Worm (Caenorhabditis elegans) whole organism, L4 larva: ENCODE results near the gene F58E6.13.

ENCODE experiments used
- F44E2.7 ChIP-seq: fragments of 200-800 bp; sonication (Bioruptor generic); IDR thresholded peaks from 2 replicates; pipeline ENCODE4 v2.1.2; 2022; ENCODE audit warnings: missing genetic modification characterization, missing compliant biosample characterization
- Y5F2A.4 ChIP-seq: fragments of 200-800 bp; sonication (Bioruptor generic); optimal IDR thresholded peaks from 2 replicates; lab custom pipeline; 2018; ENCODE audit warnings: mild to moderate bottlenecking, missing genetic modification characterization, missing compliant biosample characterization
- aly-2 ChIP-seq: sonication (generic microtip); optimal IDR thresholded peaks from 2 replicates; lab custom pipeline; 2018; ENCODE audit warnings: missing biosample characterization, missing genetic modification characterization
- ceh-20 ChIP-seq: fragments of 200-800 bp; sonication (Bioruptor generic); IDR thresholded peaks from 2 replicates; pipeline ENCODE4 v1.3.6; 2022; ENCODE audit warnings: missing genetic modification reagents, missing genetic modification characterization, missing compliant biosample characterization
- ceh-28 ChIP-seq: fragments of 150-350 bp; optimal IDR thresholded peaks from 2 replicates; lab custom pipeline; 2014; ENCODE audit warnings: missing biosample characterization, missing genetic modification reagents, missing genetic modification characterization
- ceh-62 ChIP-seq: sonication (generic microtip); optimal IDR thresholded peaks from 2 replicates; lab custom pipeline; 2017; ENCODE audit warnings: missing biosample characterization, missing genetic modification characterization
- ces-1 ChIP-seq: fragments of 150-350 bp; sonication (generic microtip); optimal IDR thresholded peaks from 4 replicates; lab custom pipeline; 2014; ENCODE audit warnings: missing biosample characterization, missing genetic modification reagents, missing genetic modification characterization
- daf-16 ChIP-seq, 3 experiments: sonication (generic microtip); optimal IDR thresholded peaks; 2 replicates each; lab custom pipeline; 2016 to 2017; ENCODE audit warnings: missing genetic modification characterization in 3 of 3, missing genetic modification reagents in 3 of 3, mild to moderate bottlenecking in 2 of 3, missing compliant biosample characterization in 2 of 3, missing biosample characterization in 1 of 3, moderate library complexity in 1 of 3
- daf-19 ChIP-seq: fragments of 200-800 bp; sonication (Bioruptor generic); conservative IDR thresholded peaks from 2 replicates; pipeline ENCODE4 v1.3.6; 2022; ENCODE audit warnings: missing genetic modification characterization, missing compliant biosample characterization
- daf-8 ChIP-seq: fragments of 200-800 bp; sonication (Bioruptor generic); IDR thresholded peaks from 2 replicates; pipeline ENCODE4 v1.3.6; 2022; ENCODE audit warnings: missing genetic modification characterization, missing compliant biosample characterization
- dmd-6 ChIP-seq: fragments of 200-800 bp; sonication (Bioruptor generic); IDR thresholded peaks from 2 replicates; pipeline ENCODE4 v1.3.6; 2022; ENCODE audit warnings: missing genetic modification reagents, missing genetic modification characterization, missing compliant biosample characterization
- egl-43 ChIP-seq: fragments of 200-800 bp; sonication (Bioruptor generic); IDR thresholded peaks from 2 replicates; pipeline ENCODE4 v1.3.6; 2022; ENCODE audit warnings: missing genetic modification reagents, missing genetic modification characterization, missing compliant biosample characterization
- gei-8 ChIP-seq: fragments of 200-800 bp; sonication (Bioruptor generic); optimal IDR thresholded peaks from 2 replicates; lab custom pipeline; 2018; ENCODE audit warnings: mild to moderate bottlenecking, missing genetic modification characterization, missing compliant biosample characterization
- hlh-11 ChIP-seq: fragments of 200-800 bp; sonication (Bioruptor generic); optimal IDR thresholded peaks from 2 replicates; lab custom pipeline; 2018; ENCODE audit warnings: mild to moderate bottlenecking, missing genetic modification characterization, missing compliant biosample characterization
- hlh-30 ChIP-seq: sonication (generic microtip); optimal IDR thresholded peaks from 2 replicates; lab custom pipeline; 2017; ENCODE audit warnings: antibody characterized with exemption, mild to moderate bottlenecking, missing genetic modification characterization, missing compliant biosample characterization; ENCODE audit not compliant: insufficient read depth
- jun-1 ChIP-seq: fragments of 150-350 bp; optimal IDR thresholded peaks from 2 replicates; lab custom pipeline; 2014; ENCODE audit warnings: missing biosample characterization, missing genetic modification reagents, missing genetic modification characterization
- lim-7 ChIP-seq: fragments of 200-800 bp; sonication (Bioruptor generic); IDR thresholded peaks from 2 replicates; pipeline ENCODE4 v1.3.6; 2022; ENCODE audit warnings: missing genetic modification characterization, missing compliant biosample characterization
- lin-13 ChIP-seq: fragments of 150-350 bp; optimal IDR thresholded peaks from 2 replicates; lab custom pipeline; 2014; ENCODE audit warnings: missing biosample characterization, missing genetic modification reagents, missing genetic modification characterization
- lin-15B ChIP-seq: fragments of 150-350 bp; sonication (generic microtip); optimal IDR thresholded peaks from 3 replicates; lab custom pipeline; 2014; ENCODE audit warnings: missing biosample characterization, missing genetic modification characterization
- mdl-1 ChIP-seq, 2 experiments: fragments of 150-350 bp in 1 of 2; sonication (generic microtip) in 1 of 2; optimal IDR thresholded peaks; 2 replicates each; lab custom pipeline; 2014 to 2017; ENCODE audit warnings: missing biosample characterization in 2 of 2, missing genetic modification characterization in 2 of 2
- mdt-29 ChIP-seq: fragments of 200-800 bp; sonication (Bioruptor generic); IDR thresholded peaks from 2 replicates; pipeline ENCODE4 v1.3.6; 2022; ENCODE audit warnings: missing genetic modification reagents, missing genetic modification characterization, missing compliant biosample characterization
- mep-1 ChIP-seq: fragments of 150-350 bp; sonication (generic microtip); optimal IDR thresholded peaks from 3 replicates; lab custom pipeline; 2014; ENCODE audit warnings: missing biosample characterization, missing genetic modification characterization
- mes-2 ChIP-seq: sonication (generic microtip); optimal IDR thresholded peaks from 2 replicates; lab custom pipeline; 2016; ENCODE audit warnings: missing genotype, mild to moderate bottlenecking, missing genetic modification characterization, missing compliant biosample characterization; ENCODE audit not compliant: poor library complexity, severe bottlenecking
- mxl-3 ChIP-seq: fragments of 200-800 bp; sonication (Bioruptor generic); optimal IDR thresholded peaks from 2 replicates; lab custom pipeline; 2018; ENCODE audit warnings: mild to moderate bottlenecking, missing genetic modification characterization, missing compliant biosample characterization
- nhr-11 ChIP-seq: fragments of 150-350 bp; optimal IDR thresholded peaks from 2 replicates; lab custom pipeline; 2014; ENCODE audit warnings: missing biosample characterization, missing genetic modification characterization
- nhr-25 ChIP-seq: sonication (generic microtip); optimal IDR thresholded peaks from 2 replicates; lab custom pipeline; 2017; ENCODE audit warnings: missing genetic modification characterization, mild to moderate bottlenecking, missing compliant biosample characterization, antibody characterized with exemption, moderate library complexity, borderline replicate concordance; ENCODE audit not compliant: insufficient read depth
- nhr-28 ChIP-seq: fragments of 150-350 bp; optimal IDR thresholded peaks from 2 replicates; lab custom pipeline; 2014; ENCODE audit warnings: missing biosample characterization, missing genetic modification characterization
- nhr-76 ChIP-seq: fragments of 150-350 bp; optimal IDR thresholded peaks from 2 replicates; lab custom pipeline; 2014; ENCODE audit warnings: missing biosample characterization, missing genetic modification characterization
- pha-4 ChIP-seq, 2 experiments: fragments of 150-350 bp in 1 of 2; fragments of 200-800 bp in 1 of 2; sonication (Bioruptor generic) in 1 of 2; IDR thresholded peaks in 1 of 2; optimal IDR thresholded peaks in 1 of 2; 2 replicates each; pipeline versions ENCODE4 v1.3.6 to Lab custom; 2014 to 2022; ENCODE audit warnings: missing genetic modification characterization in 2 of 2, missing genetic modification reagents in 2 of 2, missing biosample characterization in 1 of 2, missing compliant biosample characterization in 1 of 2
- pqm-1 ChIP-seq: sonication (generic microtip); optimal IDR thresholded peaks from 2 replicates; lab custom pipeline; 2017; ENCODE audit warnings: missing biosample characterization, missing genetic modification characterization
- sdz-12 ChIP-seq: fragments of 200-800 bp; sonication (Bioruptor generic); optimal IDR thresholded peaks from 2 replicates; lab custom pipeline; 2018; ENCODE audit warnings: mild to moderate bottlenecking, missing genetic modification characterization, missing compliant biosample characterization
- skn-1 ChIP-seq: fragments of 150-350 bp; optimal IDR thresholded peaks from 2 replicates; lab custom pipeline; 2014; ENCODE audit warnings: missing biosample characterization, missing genetic modification characterization
- snpc-1.2 ChIP-seq: fragments of 200-800 bp; sonication (Bioruptor generic); IDR thresholded peaks from 2 replicates; pipeline ENCODE4 v1.3.6; 2022; ENCODE audit warnings: missing genetic modification reagents, missing genetic modification characterization, missing compliant biosample characterization
- unc-130 ChIP-seq: sonication (generic microtip); optimal IDR thresholded peaks from 2 replicates; lab custom pipeline; 2016; ENCODE audit warnings: missing genetic modification reagents, missing genetic modification characterization, missing compliant biosample characterization
- unc-62 ChIP-seq, 3 experiments: fragments of 150-350 bp in 1 of 3; sonication (generic microtip); optimal IDR thresholded peaks in 2 of 3; peaks in 1 of 3; 1 replicate in 1 of 3; 2 replicates in 2 of 3; lab custom pipeline; 2014 to 2017; ENCODE audit warnings: missing biosample characterization in 3 of 3, missing genetic modification characterization in 3 of 3, missing genetic modification reagents in 3 of 3, missing genotype in 1 of 3
- zag-1 ChIP-seq: fragments of 150-350 bp; optimal IDR thresholded peaks from 2 replicates; lab custom pipeline; 2014; ENCODE audit warnings: missing biosample characterization, missing genetic modification characterization

Gene F58E6.13

DNA sequence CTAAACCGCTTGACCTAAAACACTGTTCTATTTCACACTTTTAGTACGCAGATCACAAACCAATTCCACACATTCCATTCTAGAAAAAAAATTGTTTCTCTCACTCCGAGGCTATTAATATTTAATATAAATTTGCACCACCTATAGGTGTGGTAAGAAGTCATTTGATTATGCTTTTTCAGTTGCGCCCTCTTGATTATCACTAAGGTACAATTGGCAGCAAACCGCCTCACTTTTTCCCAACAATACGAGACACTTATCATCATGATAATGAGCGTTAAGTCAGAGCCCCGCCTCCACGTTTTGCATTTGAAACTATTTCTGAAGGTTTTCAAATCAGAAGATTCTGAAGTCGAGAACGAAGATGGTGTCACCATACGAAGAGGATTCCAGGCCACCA, 7.7 kb upstream of the F58E6.13 start, which contains the start of gene aqp-4 (continued):
- no peak for TF ChIP-seq mdt-29 (GFP tag; lab: Robert Waterston, UW)
- no peak for TF ChIP-seq skn-1 (tag; lab: Kevin White, UChicago)
- no peak for TF ChIP-seq jun-1 (tag; lab: Kevin White, UChicago)
- TF ChIP-seq lin-15B = no peak
- TF ChIP-seq ces-1 (GFP tag; lab: Kevin White, UChicago) = no peak
- peak; percentile 59 for TF ChIP-seq pqm-1 (tag; lab: Kevin White, UChicago)
- no peak for TF ChIP-seq aly-2 (tag; lab: Kevin White, UChicago)
- TF ChIP-seq daf-8 (GFP tag; lab: Robert Waterston, UW) = no peak
- TF ChIP-seq hlh-11 (tag; lab: Kevin White, UChicago) = peak; percentile 18

DNA sequence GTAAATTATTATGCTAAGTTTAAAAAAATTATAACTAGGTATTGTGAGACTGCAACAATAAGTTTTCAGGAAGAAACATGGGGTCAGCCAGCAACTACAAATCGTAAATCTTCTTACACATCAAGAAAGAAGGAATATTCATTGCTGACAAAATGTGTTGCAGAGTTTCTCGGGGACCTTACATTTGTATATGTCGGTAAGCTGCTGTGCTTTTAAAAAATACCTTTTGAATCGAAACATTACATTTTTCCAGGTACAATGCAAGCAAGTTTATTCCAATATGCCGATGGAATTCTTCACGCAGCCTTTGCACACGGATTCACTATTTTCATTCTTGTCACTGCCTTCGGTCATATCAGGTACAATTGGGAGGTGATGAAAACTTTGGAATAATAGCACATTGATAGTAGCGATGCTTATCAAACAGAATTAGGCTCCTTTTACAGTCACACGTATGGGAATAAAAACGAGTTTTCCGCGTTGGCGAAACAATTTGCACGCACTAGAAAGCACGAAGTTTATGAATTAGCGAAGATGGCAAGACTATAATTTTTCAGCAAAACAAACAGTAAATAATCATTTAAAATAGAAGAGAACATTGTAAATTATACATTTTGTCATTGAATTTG, 6.8 kb upstream of the F58E6.13 start:
- TF ChIP-seq hlh-11 (tag; lab: Kevin White, UChicago) (peak; percentile 38), unc-62 (GFP tag; optimal IDR thresholded peaks at IDR 0.05 in 1 of 2; lab: Kevin White, UChicago) (peak in 1 of 2 experiments; percentile 52), unc-62 (tag; optimal IDR thresholded peaks at IDR 0.05; lab: Kevin White, UChicago) (no peak), daf-16 (GFP tag; optimal IDR thresholded peaks at IDR 0.05; lab: Kevin White, UChicago) (no peak), daf-16 (tag; optimal IDR thresholded peaks at IDR 0.05; lab: Kevin White, UChicago) (peak; percentile 36), ceh-62 (tag; lab: Kevin White, UChicago) (no peak), nhr-25 (tag; lab: Kevin White, UChicago) (no peak), mxl-3 (GFP tag; lab: Kevin White, UChicago) (no peak), pqm-1 (tag; lab: Kevin White, UChicago) (peak; percentile 72), nhr-28 (tag; lab: Kevin White, UChicago) (peak; percentile 32), ceh-28 (tag; lab: Kevin White, UChicago) (no peak), mep-1 (tag; lab: Kevin White, UChicago) (no peak), unc-130 (GFP tag; lab: Kevin White, UChicago) (no peak), snpc-1.2 (GFP tag; lab: Robert Waterston, UW) (no peak), lin-13 (GFP tag; lab: Kevin White, UChicago) (no peak), dmd-6 (GFP tag; lab: Robert Waterston, UW) (peak; percentile 53), pha-4 (GFP tag; IDR thresholded peaks at IDR 0.05; lab: Robert Waterston, UW) (no peak), pha-4 (tag; optimal IDR thresholded peaks at IDR 0.05; lab: Kevin White, UChicago) (no peak), nhr-76 (tag; lab: Kevin White, UChicago) (no peak)

DNA sequence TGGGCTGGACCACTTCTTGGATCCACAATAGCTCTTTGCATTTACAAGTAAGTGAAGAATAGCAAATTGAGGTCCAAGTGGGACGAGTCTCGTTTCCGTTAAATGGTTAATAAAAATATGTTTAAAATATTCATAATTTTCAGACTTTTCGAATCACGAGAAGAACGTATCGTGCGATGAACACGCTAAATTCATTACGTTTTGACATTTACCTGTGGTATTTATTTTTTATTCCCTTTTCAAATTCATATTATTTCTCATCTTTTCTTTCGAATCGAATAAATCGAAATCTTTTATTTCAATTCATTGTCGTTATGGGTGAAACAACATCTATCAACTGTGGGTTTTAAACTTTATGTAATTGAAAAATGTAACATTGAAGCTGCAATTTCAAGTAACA, 5.6 kb upstream of the F58E6.13 start, which contains the start of gene marc-1:
TSS of gene marc-1 (plus strand) at position 301 of the 400 bp plus-strand sequence.
- TF ChIP-seq zag-1 (no peak), hlh-30 (tag; lab: Kevin White, UChicago) (no peak), egl-43 (no peak), F44E2.7 (no peak), lim-7 (GFP tag; lab: Robert Waterston, UW) (no peak)

DNA sequence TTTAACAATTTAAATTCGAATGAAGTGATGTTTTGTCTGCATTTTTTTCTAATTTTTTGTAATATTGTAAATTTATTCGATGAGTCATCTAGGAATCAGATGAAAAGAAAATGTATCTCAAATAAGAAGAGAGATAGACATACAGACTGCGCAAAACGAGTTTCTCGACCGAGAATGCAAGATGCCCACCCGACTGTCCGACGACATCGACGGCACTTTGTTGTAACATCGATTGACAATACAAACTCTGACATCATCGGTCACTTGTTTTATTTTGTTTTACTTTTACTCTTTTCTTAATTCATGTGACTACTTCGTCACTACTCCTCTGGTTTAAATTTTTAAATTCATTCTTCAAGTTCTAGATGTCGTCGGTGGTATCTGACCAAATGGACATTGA, 4.2 kb upstream of the F58E6.13 start, which contains the start of gene sta-2:
TSS of gene sta-2 (plus strand) at position 349 of the 400 bp plus-strand sequence.
- TF ChIP-seq unc-62 (GFP tag; optimal IDR thresholded peaks at IDR 0.05 in 1 of 2; lab: Kevin White, UChicago) = peak in 1 of 2 experiments; percentile 64
- no peak for TF ChIP-seq unc-62 (tag; optimal IDR thresholded peaks at IDR 0.05; lab: Kevin White, UChicago)
- no peak for TF ChIP-seq mes-2 (tag; lab: Kevin White, UChicago)
- no peak for TF ChIP-seq Y5F2A.4 (GFP tag; lab: Kevin White, UChicago)
- TF ChIP-seq mdl-1 (tag; optimal IDR thresholded peaks at IDR 0.05; lab: Kevin White, UChicago) = peak in 1 of 2 experiments; percentile 26
- no peak for TF ChIP-seq daf-19 (GFP tag; lab: Robert Waterston, UW)
- peak; percentile 31 for TF ChIP-seq nhr-25 (tag; lab: Kevin White, UChicago)
- no peak for TF ChIP-seq gei-8 (GFP tag; lab: Kevin White, UChicago)
- peak; percentile 50 for TF ChIP-seq nhr-28 (tag; lab: Kevin White, UChicago)
- peak; percentile 0 for TF ChIP-seq mep-1 (tag; lab: Kevin White, UChicago)
- peak; percentile 19 for TF ChIP-seq hlh-11 (tag; lab: Kevin White, UChicago)
- TF ChIP-seq mxl-3 (GFP tag; lab: Kevin White, UChicago) = peak; percentile 5
- no peak for TF ChIP-seq sdz-12 (GFP tag; lab: Kevin White, UChicago)
- no peak for TF ChIP-seq nhr-11
- no peak for TF ChIP-seq ceh-20
- TF ChIP-seq hlh-30 (tag; lab: Kevin White, UChicago) = peak; percentile 57
- TF ChIP-seq, all 104 proteins: peak for 8
